Fruit fly (Drosophila melanogaster) ovary, adult (tissue): Measurements from ENCODE around the gene CG18858.

Source experiments
- CG17801 ChIP-seq: fragments of 200-800 bp; optimal IDR thresholded peaks from 2 replicates; lab custom pipeline; 2019; ENCODE audit warnings: missing biosample characterization, mild to moderate bottlenecking, missing genetic modification characterization, moderate library complexity; ENCODE audit not compliant: partially characterized antibody

CG18858 gene

dm6 chr2L:20414750-20415211 lies 44.1 kb downstream of the CG18858 start, which contains the start of gene CG10947:
TSS of gene CG10947 (minus strand) at chr2L:20414800.
- TF ChIP-seq CG17801 (GFP tag; lab: Kevin White, UChicago) = no peak

- TF ChIP-seq CG17801 (GFP tag; lab: Kevin White, UChicago) = no peak
Observed at dm6 chr2L:20413826-20414225, 45.0 kb downstream of the CG18858 start.
